Worm (Caenorhabditis elegans) whole organism, late embryonic: Measurements from ENCODE around the gene ZK228.13.

Experiments
- F13H6.1 ChIP-seq: sonication (generic microtip); optimal IDR thresholded peaks from 2 replicates; lab custom pipeline; 2016; ENCODE audit warnings: missing genetic modification characterization, missing compliant biosample characterization
- K09A11.1 ChIP-seq: sonication (generic microtip); optimal IDR thresholded peaks from 2 replicates; lab custom pipeline; 2017; ENCODE audit warnings: antibody characterized with exemption, mild to moderate bottlenecking, missing genetic modification characterization, missing compliant biosample characterization; ENCODE audit not compliant: insufficient read depth
- ahr-1 ChIP-seq: sonication (generic microtip); optimal IDR thresholded peaks from 2 replicates; lab custom pipeline; 2016; ENCODE audit warnings: missing genetic modification characterization, missing compliant biosample characterization
- ceh-14 ChIP-seq: sonication (generic microtip); optimal IDR thresholded peaks from 2 replicates; lab custom pipeline; 2016; ENCODE audit warnings: missing genotype, missing genetic modification characterization, missing compliant biosample characterization
- ceh-18 ChIP-seq: sonication (generic microtip); optimal IDR thresholded peaks from 2 replicates; lab custom pipeline; 2016; ENCODE audit warnings: missing genetic modification characterization, missing compliant biosample characterization
- ceh-19 ChIP-seq: fragments of 200-800 bp; sonication (Bioruptor generic); optimal IDR thresholded peaks from 2 replicates; lab custom pipeline; 2018; ENCODE audit warnings: mild to moderate bottlenecking, missing genetic modification characterization, missing compliant biosample characterization
- ceh-2 ChIP-seq: sonication (generic microtip); optimal IDR thresholded peaks from 2 replicates; lab custom pipeline; 2016; ENCODE audit warnings: missing genotype, missing genetic modification characterization, missing compliant biosample characterization
- ceh-24 ChIP-seq: sonication (generic microtip); optimal IDR thresholded peaks from 2 replicates; lab custom pipeline; 2016; ENCODE audit warnings: mild to moderate bottlenecking, missing genetic modification characterization, missing compliant biosample characterization
- ceh-31 ChIP-seq: sonication (generic microtip); optimal IDR thresholded peaks from 2 replicates; lab custom pipeline; 2016; ENCODE audit warnings: missing genetic modification characterization, missing compliant biosample characterization
- ceh-48 ChIP-seq: sonication (generic microtip); optimal IDR thresholded peaks from 2 replicates; lab custom pipeline; 2016; ENCODE audit warnings: missing genetic modification characterization, inconsistent platforms, missing compliant biosample characterization
- ceh-6 ChIP-seq: fragments of 200-800 bp; sonication (Bioruptor generic); optimal IDR thresholded peaks from 2 replicates; lab custom pipeline; 2018; ENCODE audit warnings: mild to moderate bottlenecking, missing genetic modification characterization, missing compliant biosample characterization
- che-1 ChIP-seq: sonication (generic microtip); optimal IDR thresholded peaks from 2 replicates; lab custom pipeline; 2016; ENCODE audit warnings: mild to moderate bottlenecking, missing genetic modification characterization, missing compliant biosample characterization
- dve-1 ChIP-seq: sonication (generic microtip); optimal IDR thresholded peaks from 2 replicates; lab custom pipeline; 2017; ENCODE audit warnings: antibody characterized with exemption, mild to moderate bottlenecking, missing genetic modification characterization, missing compliant biosample characterization
- elt-4 ChIP-seq: sonication (generic microtip); optimal IDR thresholded peaks from 2 replicates; lab custom pipeline; 2016; ENCODE audit warnings: missing genetic modification characterization, missing compliant biosample characterization
- ets-4 ChIP-seq: sonication (generic microtip); optimal IDR thresholded peaks from 2 replicates; lab custom pipeline; 2016; ENCODE audit warnings: missing genetic modification characterization, missing compliant biosample characterization
- fax-1 ChIP-seq: sonication (generic microtip); optimal IDR thresholded peaks from 2 replicates; lab custom pipeline; 2016; ENCODE audit warnings: missing genotype, missing genetic modification characterization, missing compliant biosample characterization
- gmeb-2 ChIP-seq: sonication (generic microtip); optimal IDR thresholded peaks from 2 replicates; lab custom pipeline; 2016; ENCODE audit warnings: missing genetic modification characterization, inconsistent platforms, missing compliant biosample characterization
- hlh-15 ChIP-seq: sonication (generic microtip); optimal IDR thresholded peaks from 2 replicates; lab custom pipeline; 2016; ENCODE audit warnings: missing genetic modification characterization, missing compliant biosample characterization
- hlh-30 ChIP-seq: sonication (generic microtip); optimal IDR thresholded peaks from 2 replicates; lab custom pipeline; 2017; ENCODE audit warnings: antibody characterized with exemption, missing genetic modification characterization, missing compliant biosample characterization; ENCODE audit not compliant: insufficient read depth
- hlh-6 ChIP-seq: sonication (generic microtip); optimal IDR thresholded peaks from 2 replicates; lab custom pipeline; 2016; ENCODE audit warnings: missing genotype, missing genetic modification characterization, missing compliant biosample characterization
- hlh-8 ChIP-seq: sonication (generic microtip); optimal IDR thresholded peaks from 2 replicates; lab custom pipeline; 2016; ENCODE audit warnings: missing genotype, missing genetic modification characterization, missing compliant biosample characterization
- lim-6 ChIP-seq: sonication (generic microtip); optimal IDR thresholded peaks from 2 replicates; lab custom pipeline; 2016; ENCODE audit warnings: missing genetic modification characterization, missing compliant biosample characterization
- mec-3 ChIP-seq: sonication (generic microtip); optimal IDR thresholded peaks from 2 replicates; lab custom pipeline; 2016; ENCODE audit warnings: borderline replicate concordance, missing genetic modification characterization, missing compliant biosample characterization
- nfya-1 ChIP-seq: sonication (generic microtip); optimal IDR thresholded peaks from 2 replicates; lab custom pipeline; 2017; ENCODE audit warnings: missing genetic modification characterization, mild to moderate bottlenecking, missing compliant biosample characterization, antibody characterized with exemption, moderate library complexity
- nhr-11 ChIP-seq: fragments of 150-350 bp; optimal IDR thresholded peaks from 2 replicates; lab custom pipeline; 2014; ENCODE audit warnings: missing biosample characterization, missing genetic modification characterization
- nhr-232 ChIP-seq: sonication (generic microtip); optimal IDR thresholded peaks from 2 replicates; lab custom pipeline; 2016; ENCODE audit warnings: missing genetic modification characterization, missing compliant biosample characterization
- npax-4 ChIP-seq: sonication (generic microtip); optimal IDR thresholded peaks from 2 replicates; lab custom pipeline; 2016; ENCODE audit warnings: missing genetic modification characterization, missing compliant biosample characterization
- odd-2 ChIP-seq: sonication (generic microtip); optimal IDR thresholded peaks from 2 replicates; lab custom pipeline; 2017; ENCODE audit warnings: antibody characterized with exemption, mild to moderate bottlenecking, missing genetic modification characterization, missing compliant biosample characterization
- pat-9 ChIP-seq: fragments of 200-800 bp; sonication (Bioruptor generic); optimal IDR thresholded peaks from 2 replicates; lab custom pipeline; 2018; ENCODE audit warnings: mild to moderate bottlenecking, missing genetic modification characterization, moderate library complexity, missing compliant biosample characterization
- pha-2 ChIP-seq: sonication (generic microtip); optimal IDR thresholded peaks from 2 replicates; lab custom pipeline; 2017; ENCODE audit warnings: mild to moderate bottlenecking, missing genetic modification characterization, missing compliant biosample characterization
- pha-4 ChIP-seq: fragments of 150-350 bp; optimal IDR thresholded peaks from 2 replicates; lab custom pipeline; 2018; ENCODE audit warnings: missing biosample characterization, missing genetic modification reagents, missing genetic modification characterization
- pqm-1 ChIP-seq: sonication (generic microtip); optimal IDR thresholded peaks from 2 replicates; lab custom pipeline; 2016; ENCODE audit warnings: missing genetic modification characterization, missing compliant biosample characterization
- sdc-2 ChIP-seq: sonication (generic microtip); optimal IDR thresholded peaks from 2 replicates; lab custom pipeline; 2016; ENCODE audit warnings: missing genotype, missing genetic modification characterization, missing compliant biosample characterization
- sox-2 ChIP-seq: fragments of 200-800 bp; sonication (Bioruptor generic); IDR thresholded peaks from 2 replicates; pipeline ENCODE4 v1.3.6; 2022; ENCODE audit warnings: missing genetic modification reagents, missing genetic modification characterization, missing compliant biosample characterization
- syd-9 ChIP-seq: sonication (generic microtip); optimal IDR thresholded peaks from 2 replicates; lab custom pipeline; 2016; ENCODE audit warnings: mild to moderate bottlenecking, missing genetic modification characterization, moderate library complexity, missing compliant biosample characterization
- tbx-2 ChIP-seq: sonication (generic microtip); optimal IDR thresholded peaks from 2 replicates; lab custom pipeline; 2016; ENCODE audit warnings: missing genetic modification characterization, missing compliant biosample characterization
- ttx-3 ChIP-seq: sonication (generic microtip); optimal IDR thresholded peaks from 2 replicates; lab custom pipeline; 2016; ENCODE audit warnings: missing genetic modification reagents, missing genetic modification characterization, missing compliant biosample characterization
- unc-3 ChIP-seq, 2 experiments: fragments of 200-800 bp in 1 of 2; sonication (Bioruptor generic) in 1 of 2; sonication (generic microtip) in 1 of 2; conservative IDR thresholded peaks in 1 of 2; optimal IDR thresholded peaks in 1 of 2; 2 replicates each; pipeline versions ENCODE4 v1.3.6 to Lab custom; 2016 to 2022; ENCODE audit warnings: missing compliant biosample characterization in 2 of 2, missing genetic modification characterization in 2 of 2, missing genetic modification reagents in 1 of 2
- zip-5 ChIP-seq: sonication (generic microtip); optimal IDR thresholded peaks from 2 replicates; lab custom pipeline; 2016; ENCODE audit warnings: missing genetic modification characterization, missing compliant biosample characterization
- ztf-16 ChIP-seq: sonication (generic microtip); optimal IDR thresholded peaks from 2 replicates; lab custom pipeline; 2017; ENCODE audit warnings: missing genetic modification characterization, missing compliant biosample characterization

Gene ZK228.13

ce11 chrV:18430826-18431225, 37.2 kb downstream of the ZK228.13 start:
- no peak for TF ChIP-seq nfya-1
- TF ChIP-seq dve-1 (tag; lab: Kevin White, UChicago) = no peak
- no peak for TF ChIP-seq nhr-232 (tag; lab: Kevin White, UChicago)
- no peak for TF ChIP-seq hlh-8 (tag; lab: Kevin White, UChicago)
- no peak for TF ChIP-seq ets-4
- no peak for TF ChIP-seq ttx-3 (tag; lab: Kevin White, UChicago)

ce11 chrV:18426280-18426679, 41.7 kb downstream of the ZK228.13 start, which contains the start of gene srw-83:
Gene srw-83, plus strand, starts transcription at chrV:18426580.
- no peak for TF ChIP-seq ceh-14

- no peak for TF ChIP-seq zip-5 (tag; lab: Kevin White, UChicago)
- TF ChIP-seq nhr-232 (tag; lab: Kevin White, UChicago) = no peak
- TF ChIP-seq mec-3 = no peak
- no peak for TF ChIP-seq ztf-16 (tag; lab: Kevin White, UChicago)
- TF ChIP-seq ceh-18 = no peak
- TF ChIP-seq ceh-48 = no peak
- TF ChIP-seq sdc-2 = no peak
- TF ChIP-seq ceh-19 = no peak
- no peak for TF ChIP-seq unc-3 (GFP tag; conservative IDR thresholded peaks at IDR 0.05; lab: Robert Waterston, UW)
- TF ChIP-seq unc-3 (tag; optimal IDR thresholded peaks at IDR 0.05; lab: Kevin White, UChicago) = no peak
- no peak for TF ChIP-seq lim-6 (tag; lab: Kevin White, UChicago)
- no peak for TF ChIP-seq dve-1 (tag; lab: Kevin White, UChicago)
- no peak for TF ChIP-seq K09A11.1
- TF ChIP-seq nhr-11 (tag; lab: Kevin White, UChicago) = no peak
- no peak for TF ChIP-seq F13H6.1 (tag; lab: Kevin White, UChicago)
- no peak for TF ChIP-seq ttx-3 (tag; lab: Kevin White, UChicago)
- TF ChIP-seq npax-4 (tag; lab: Kevin White, UChicago) = no peak
- no peak for TF ChIP-seq odd-2
- no peak for TF ChIP-seq pha-4 (tag; lab: Kevin White, UChicago)
- no peak for TF ChIP-seq elt-4
- no peak for TF ChIP-seq tbx-2
- TF ChIP-seq, all 69 proteins: peak for 0
These were observed 42.5 kb downstream of the ZK228.13 start, which contains the start of gene ZK262.19 for ce11 chrV:18425544-18425943. Gene ZK262.19, minus strand, starts transcription at chrV:18425644.

ce11 chrV:18424471-18424870, 43.5 kb downstream of the ZK228.13 start, which contains the start of gene ZK262.4:
Gene ZK262.4, minus strand, starts transcription at chrV:18424571.
- no peak for TF ChIP-seq che-1 (tag; lab: Kevin White, UChicago)
- TF ChIP-seq ceh-31 (tag; lab: Kevin White, UChicago) = no peak
- TF ChIP-seq pha-2 = no peak
- no peak for TF ChIP-seq odd-2
- no peak for TF ChIP-seq elt-4
- TF ChIP-seq hlh-30 (tag; lab: Kevin White, UChicago) = no peak
- no peak for TF ChIP-seq ceh-2 (tag; lab: Kevin White, UChicago)
- no peak for TF ChIP-seq ahr-1 (tag; lab: Kevin White, UChicago)
- no peak for TF ChIP-seq syd-9 (tag; lab: Kevin White, UChicago)
- TF ChIP-seq nhr-11 (tag; lab: Kevin White, UChicago) = no peak
- no peak for TF ChIP-seq hlh-15 (tag; lab: Kevin White, UChicago)
- no peak for TF ChIP-seq hlh-6
- no peak for TF ChIP-seq pat-9
- no peak for TF ChIP-seq gmeb-2

- TF ChIP-seq fax-1 (tag; lab: Kevin White, UChicago) = no peak
- TF ChIP-seq pqm-1 (tag; lab: Kevin White, UChicago) = no peak
- no peak for TF ChIP-seq ceh-24 (tag; lab: Kevin White, UChicago)
- no peak for TF ChIP-seq mec-3
- TF ChIP-seq pha-2 = no peak
- no peak for TF ChIP-seq ceh-2 (tag; lab: Kevin White, UChicago)
- no peak for TF ChIP-seq tbx-2
- no peak for TF ChIP-seq ztf-16 (tag; lab: Kevin White, UChicago)
- TF ChIP-seq ceh-31 (tag; lab: Kevin White, UChicago) = no peak
- TF ChIP-seq hlh-30 (tag; lab: Kevin White, UChicago) = no peak
- no peak for TF ChIP-seq nfya-1
- TF ChIP-seq gmeb-2 = no peak
- no peak for TF ChIP-seq ceh-6
- no peak for TF ChIP-seq hlh-8 (tag; lab: Kevin White, UChicago)
- no peak for TF ChIP-seq sox-2 (GFP tag; lab: Robert Waterston, UW)
These were observed 47.2 kb downstream of the ZK228.13 start, which contains the start of gene srj-26 for ce11 chrV:18420797-18421196. Gene srj-26, plus strand, starts transcription at chrV:18421097.
